Fruit fly (Drosophila melanogaster): ENCODE data around the gene IPIP.

The IPIP gene

dm6 chr2L:6019352-6020131 is 28.3 kb upstream of the IPIP start, which contains the start of gene H2.0 (continued):
- TF ChIP-seq bcd (GFP tag; optimal IDR thresholded peaks at IDR 0.05) (peak; percentile 19), ewg (GFP tag; optimal IDR thresholded peaks at IDR 0.05) (peak; percentile 14), CG9727 (GFP tag; optimal IDR thresholded peaks at IDR 0.05) (peak; percentile 62), Awh (GFP tag; IDR thresholded peaks at IDR 0.05) (peak; percentile 53), Poxn (GFP tag; IDR thresholded peaks at IDR 0.05) (no peak), aop (GFP tag; IDR thresholded peaks at IDR 0.05) (peak; percentile 73; the same call in 1 of the 2 replicates), tin (GFP tag; optimal IDR thresholded peaks at IDR 0.05) (peak; percentile 10), CG11456 (GFP tag; IDR thresholded peaks at IDR 0.05) (0 out of 3 replicates have a peak, but pooled peaks have one; percentile 34), ci (GFP tag; IDR thresholded peaks at IDR 0.05) (peak; percentile 40; the same call in 1 of the 3 replicates), CG6813 (GFP tag; optimal IDR thresholded peaks at IDR 0.05) (peak; percentile 42), oc (tag; optimal IDR thresholded peaks at IDR 0.05) (peak; percentile 6), disco-r (GFP tag; optimal IDR thresholded peaks at IDR 0.05) (peak; percentile 4), esg (GFP tag; conservative IDR thresholded peaks at IDR 0.05) (peak; percentile 37; the same call in 1 of the 2 replicates), chn (GFP tag; optimal IDR thresholded peaks at IDR 0.05) (peak; percentile 30), CG7357 (GFP tag; IDR thresholded peaks at IDR 0.05) (no peak), NfI (GFP tag; optimal IDR thresholded peaks at IDR 0.05) (peak; percentile 20), CG34376 (GFP tag; optimal IDR thresholded peaks at IDR 0.05) (no peak), CG17361 (GFP tag; IDR thresholded peaks at IDR 0.05) (peak; percentile 58; the same call in 2 of the 3 replicates), CG16815 (GFP tag; optimal IDR thresholded peaks at IDR 0.05) (peak; percentile 44), CG9797 (GFP tag; optimal IDR thresholded peaks at IDR 0.05) (no peak), Hr78 (GFP tag; optimal IDR thresholded peaks at IDR 0.05) (no peak), grn (GFP tag; optimal IDR thresholded peaks at IDR 0.05) (peak; percentile 24), Vsx1 (GFP tag; optimal IDR thresholded peaks at IDR 0.05) (peak; percentile 50), Chrac-16 (GFP tag; optimal IDR thresholded peaks at IDR 0.05) (peak; percentile 18), CG10565 (GFP tag; optimal IDR thresholded peaks at IDR 0.05) (no peak), CG4424 (GFP tag; optimal IDR thresholded peaks at IDR 0.05) (peak; percentile 46), Ptx1 (GFP tag; IDR thresholded peaks at IDR 0.05) (0 out of 2 replicates have a peak, but pooled peaks have one; percentile 15), CG33557 (GFP tag; optimal IDR thresholded peaks at IDR 0.05) (peak; percentile 31), Rx (GFP tag; IDR thresholded peaks at IDR 0.05) (no peak), dmrt11E (tag; optimal IDR thresholded peaks at IDR 0.05) (peak; percentile 68), Xrp1 (GFP tag; IDR thresholded peaks at IDR 0.05) (peak; percentile 47; the same call in 1 of the 2 replicates), shn (GFP tag; optimal IDR thresholded peaks at IDR 0.05) (peak; percentile 11), CG17385 (GFP tag; optimal IDR thresholded peaks at IDR 0.05) (peak; percentile 8), CG12391 (tag; optimal IDR thresholded peaks at IDR 0.05) (peak; percentile 45), CG3407 (GFP tag; optimal IDR thresholded peaks at IDR 0.05) (peak; percentile 21), lab (GFP tag; optimal IDR thresholded peaks at IDR 0.05) (peak; percentile 27), Side (GFP tag; optimal IDR thresholded peaks at IDR 0.05) (no peak), wor (GFP tag; IDR thresholded peaks at IDR 0.05) (no peak), nmo (GFP tag; optimal IDR thresholded peaks at IDR 0.05) (peak; percentile 59), CG12219 (GFP tag; optimal IDR thresholded peaks at IDR 0.05) (no peak)
